Fruit fly (Drosophila melanogaster): ENCODE measurements around the gene CG1503.

Gene CG1503

DNA sequence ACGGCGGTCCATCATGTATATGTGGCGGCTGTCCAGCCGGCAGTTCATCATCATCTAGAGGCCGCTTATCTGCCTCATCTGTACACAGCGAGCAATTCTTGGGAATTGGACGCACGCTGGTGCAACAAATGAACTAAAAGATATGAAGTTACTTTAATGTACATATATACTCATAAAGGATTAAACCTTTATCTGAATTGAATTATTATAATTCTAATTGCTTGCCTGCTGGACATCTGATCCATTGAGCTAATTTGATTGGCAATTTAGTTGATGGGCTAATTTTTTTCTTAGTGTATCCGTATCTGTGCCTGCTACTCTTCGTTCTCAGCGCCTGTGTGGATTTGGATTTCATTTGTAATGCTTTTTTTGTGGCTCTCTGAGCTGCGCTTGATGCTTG lies 33.2 kb downstream of the CG1503 start (continued):
- TF ChIP-seq phol (tag; optimal IDR thresholded peaks at IDR 0.05), result peak; percentile 29
- no peak for TF ChIP-seq tap (tag; optimal IDR thresholded peaks at IDR 0.05)
- 0 out of 3 replicates have a peak, but pooled peaks have one; percentile 19 for TF ChIP-seq CG17361 (GFP tag; IDR thresholded peaks at IDR 0.05)
- peak; percentile 14 for TF ChIP-seq CG10267 (tag; optimal IDR thresholded peaks at IDR 0.05)
- no peak for TF ChIP-seq Lim3 (GFP tag; IDR thresholded peaks at IDR 0.05)
- peak; percentile 67 for TF ChIP-seq Ets65A (GFP tag)
- peak; percentile 37 for TF ChIP-seq CG1603 (tag; optimal IDR thresholded peaks at IDR 0.05)
- no peak for TF ChIP-seq CG13296 (GFP tag; optimal IDR thresholded peaks at IDR 0.05)

DNA sequence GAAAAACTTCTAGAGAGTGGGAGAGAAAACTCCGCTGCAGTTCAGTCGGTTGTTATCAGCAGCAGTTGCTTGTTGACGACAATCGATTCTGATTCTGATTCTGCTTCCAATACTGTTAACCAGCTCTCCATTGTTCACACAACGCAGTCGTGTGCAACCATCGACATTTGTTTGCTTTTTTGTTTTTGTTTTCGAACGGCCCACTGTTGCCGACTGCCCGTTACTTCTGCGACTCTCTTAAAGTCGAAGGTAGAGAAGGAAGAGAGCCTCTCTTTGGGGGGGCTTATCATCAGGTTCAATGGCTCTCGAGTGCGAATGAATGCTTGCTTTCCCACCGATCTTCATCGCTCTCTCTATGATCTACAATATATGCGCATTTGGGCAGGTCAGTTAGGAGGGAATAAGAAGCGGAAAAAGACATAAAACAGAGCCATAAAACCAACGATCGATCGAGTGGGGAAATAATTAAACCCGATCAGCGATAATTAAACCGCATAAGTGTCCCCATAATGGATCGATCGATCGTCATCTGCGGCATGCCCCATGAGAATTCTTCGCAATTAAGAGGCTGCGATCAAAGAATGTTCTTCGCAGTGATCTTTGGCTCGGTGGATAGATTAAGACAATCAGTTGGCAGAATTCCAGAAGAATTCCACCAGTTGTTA lies 34.3 kb downstream of the CG1503 start:
- TF ChIP-seq CG8944 (GFP tag; optimal IDR thresholded peaks at IDR 0.05) (no peak), CG10565 (GFP tag; optimal IDR thresholded peaks at IDR 0.05) (no peak), CG32532 (GFP tag; IDR thresholded peaks at IDR 0.05) (no peak), nom (GFP tag; optimal IDR thresholded peaks at IDR 0.05) (peak; percentile 74), CG3163 (GFP tag; optimal IDR thresholded peaks at IDR 0.05) (peak; percentile 89), CG4707 (GFP tag; optimal IDR thresholded peaks at IDR 0.05) (no peak), CG15479 (GFP tag; optimal IDR thresholded peaks at IDR 0.05) (peak; percentile 44), Optix (GFP tag; IDR thresholded peaks at IDR 0.05) (no peak), grn (GFP tag; optimal IDR thresholded peaks at IDR 0.05) (peak; percentile 34), Trl (optimal IDR thresholded peaks at IDR 0.05) (peak; percentile 41 to 66), Trl (GFP tag; optimal IDR thresholded peaks at IDR 0.05) (no peak), CG2199 (GFP tag; IDR thresholded peaks at IDR 0.05) (0 out of 3 replicates have a peak, but pooled peaks have one; percentile 23), chinmo (GFP tag; IDR thresholded peaks at IDR 0.05; ENCODE audit: partially characterized antibody) (0 out of 4 replicates have a peak, but pooled peaks have one; percentile 43), CG4617 (GFP tag; optimal IDR thresholded peaks at IDR 0.05; ENCODE audit: borderline replicate concordance) (no peak)

DNA sequence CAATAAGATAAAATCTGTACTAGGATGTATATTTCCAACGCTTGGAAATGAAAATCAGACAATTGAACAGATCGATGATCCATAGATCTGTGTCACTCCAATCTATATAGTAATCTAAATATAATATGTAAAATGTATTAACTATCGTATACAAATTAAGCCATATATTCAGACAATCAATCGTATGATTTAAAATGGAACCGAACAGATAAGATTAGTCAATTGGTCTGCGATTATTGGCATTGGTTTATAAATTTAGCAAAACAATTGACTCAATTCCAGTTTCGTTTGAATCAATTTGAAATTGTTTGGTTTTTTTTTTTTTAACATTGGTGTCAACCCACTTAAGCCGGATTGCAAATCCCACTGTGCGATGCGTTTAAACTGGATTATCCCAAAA lies 38.3 kb downstream of the CG1503 start:
- TF ChIP-seq ato (GFP tag; IDR thresholded peaks at IDR 0.05; ENCODE audit: partially characterized antibody), result no peak
- no peak for TF ChIP-seq knrl (GFP tag; IDR thresholded peaks at IDR 0.05; ENCODE audit: partially characterized antibody)
- TF ChIP-seq HLH3B (GFP tag; IDR thresholded peaks at IDR 0.05), result 0 out of 2 replicates have a peak, but pooled peaks have one; percentile 17
- TF ChIP-seq CG6689 (GFP tag; IDR thresholded peaks at IDR 0.05), result no peak
- TF ChIP-seq Camta (GFP tag; optimal IDR thresholded peaks at IDR 0.05), result no peak
- TF ChIP-seq Atf6 (GFP tag; IDR thresholded peaks at IDR 0.05), result no peak
- TF ChIP-seq tna (GFP tag; IDR thresholded peaks at IDR 0.05; ENCODE audit: partially characterized antibody), result no peak
- no peak for TF ChIP-seq BtbVII (GFP tag; optimal IDR thresholded peaks at IDR 0.05)
- no peak for TF ChIP-seq CG8359 (GFP tag; optimal IDR thresholded peaks at IDR 0.05; ENCODE audit: borderline replicate concordance)
- TF ChIP-seq ttk (GFP tag; IDR thresholded peaks at IDR 0.05), result no peak
- TF ChIP-seq CG31388 (GFP tag; optimal IDR thresholded peaks at IDR 0.05), result no peak
- TF ChIP-seq CG10959 (GFP tag; IDR thresholded peaks at IDR 0.05), result no peak
- no peak for TF ChIP-seq otp (GFP tag; IDR thresholded peaks at IDR 0.05)
- TF ChIP-seq Hmx (GFP tag; optimal IDR thresholded peaks at IDR 0.05), result no peak
- no peak for TF ChIP-seq fd3F (GFP tag; optimal IDR thresholded peaks at IDR 0.05)
- no peak for TF ChIP-seq lab (GFP tag; optimal IDR thresholded peaks at IDR 0.05)
- TF ChIP-seq phol (tag; optimal IDR thresholded peaks at IDR 0.05), result peak; percentile 7
- 0 out of 3 replicates have a peak, but pooled peaks have one; percentile 12 for TF ChIP-seq CG17361 (GFP tag; IDR thresholded peaks at IDR 0.05)
- no peak for TF ChIP-seq CG13624 (GFP tag; optimal IDR thresholded peaks at IDR 0.05)
- TF ChIP-seq trh (GFP tag; optimal IDR thresholded peaks at IDR 0.05), result no peak
- TF ChIP-seq Rfx (GFP tag; IDR thresholded peaks at IDR 0.05), result peak; percentile 19; the same call in 1 of the 2 replicates
- no peak for TF ChIP-seq CG17912 (GFP tag; optimal IDR thresholded peaks at IDR 0.05)
- no peak for TF ChIP-seq yki (optimal IDR thresholded peaks at IDR 0.05)
- TF ChIP-seq prd (optimal IDR thresholded peaks at IDR 0.05), result no peak
- 0 out of 3 replicates have a peak, but pooled peaks have one; percentile 27 for TF ChIP-seq prd (GFP tag; IDR thresholded peaks at IDR 0.05)
- no peak for TF ChIP-seq CG34224 (GFP tag; IDR thresholded peaks at IDR 0.05; ENCODE audit: partially characterized antibody)
- TF ChIP-seq sens (GFP tag), result peak; percentile 13
- no peak for TF ChIP-seq Drgx (GFP tag; IDR thresholded peaks at IDR 0.05)
- peak; percentile 17 for TF ChIP-seq CG30403 (GFP tag; optimal IDR thresholded peaks at IDR 0.05)
